Comparison of ENCODE assay signal across 4 worm cellular contexts in genomic region chrII:13446597-13446996, ce11.
TF ChIP-seq lines count a peak whose summit lies in the region.

No protein-coding gene starts in this region.

TF ChIP-seq in whole organism, L1 larva, 84 proteins besides CTCF, POLR2A, EP300 and RAD21:
- TF ChIP-seq egl-27 (tag; optimal IDR thresholded peaks at IDR 0.05; lab: Kevin White, UChicago) (no peak), fkh-10 (GFP tag; optimal IDR thresholded peaks at IDR 0.05; lab: Kevin White, UChicago) (no peak), nhr-85 (tag; lab: Kevin White, UChicago) (peak; percentile 58)

TF ChIP-seq in whole organism, L3 larva, 47 proteins besides CTCF, POLR2A, EP300 and RAD21:
- no peak for TF ChIP-seq elt-1 (tag; optimal IDR thresholded peaks at IDR 0.05; lab: Kevin White, UChicago)
- peak; percentile 99 for TF ChIP-seq nfya-1 (tag; optimal IDR thresholded peaks at IDR 0.05; lab: Kevin White, UChicago; ENCODE audit: insufficient read depth)

TF ChIP-seq in whole organism, late embryonic, 69 proteins besides CTCF, POLR2A, EP300 and RAD21:
- TF ChIP-seq ahr-1 (tag; optimal IDR thresholded peaks at IDR 0.05; lab: Kevin White, UChicago) (no peak), nfya-1 (tag; optimal IDR thresholded peaks at IDR 0.05; lab: Kevin White, UChicago) (peak; percentile 99), ceh-34 (tag; optimal IDR thresholded peaks at IDR 0.05; lab: Kevin White, UChicago) (no peak)

TF ChIP-seq in whole organism, young adult, 124 proteins besides CTCF, POLR2A, EP300 and RAD21:
- TF ChIP-seq lag-1 (GFP tag; IDR thresholded peaks at IDR 0.05; lab: Robert Waterston, UW) = no peak
- peak; percentile 75; the same call in 1 of the 2 replicates for TF ChIP-seq nfyb-1 (GFP tag; IDR thresholded peaks at IDR 0.05; lab: Robert Waterston, UW)
